Worm (Caenorhabditis elegans) whole organism, L4 larva: ENCODE data around the gene K02G10.15.

Source experiments
- F49E8.2 ChIP-seq: sonication (generic microtip); optimal IDR thresholded peaks from 2 replicates; lab custom pipeline; 2016; ENCODE audit warnings: missing compliant biosample characterization, mild to moderate bottlenecking, missing genetic modification characterization, borderline replicate concordance
- Y48G9A.11 ChIP-seq: fragments of 200-800 bp; sonication (Bioruptor generic); IDR thresholded peaks from 2 replicates; pipeline ENCODE4 v1.3.6; 2022; ENCODE audit warnings: missing genetic modification reagents, missing genetic modification characterization, missing compliant biosample characterization
- aha-1 ChIP-seq: fragments of 150-350 bp; peaks from one replicate; lab custom pipeline; 2014; ENCODE audit warnings: missing biosample characterization, missing genetic modification characterization
- ces-1 ChIP-seq: fragments of 150-350 bp; sonication (generic microtip); optimal IDR thresholded peaks from 4 replicates; lab custom pipeline; 2014; ENCODE audit warnings: missing biosample characterization, missing genetic modification reagents, missing genetic modification characterization
- daf-16 ChIP-seq, 3 experiments: sonication (generic microtip); optimal IDR thresholded peaks; 2 replicates each; lab custom pipeline; 2016 to 2017; ENCODE audit warnings: missing genetic modification characterization in 3 of 3, missing genetic modification reagents in 3 of 3, mild to moderate bottlenecking in 2 of 3, missing compliant biosample characterization in 2 of 3, missing biosample characterization in 1 of 3, moderate library complexity in 1 of 3
- egl-27 ChIP-seq: sonication (generic microtip); optimal IDR thresholded peaks from 3 replicates; lab custom pipeline; 2017; ENCODE audit warnings: missing biosample characterization, missing genetic modification reagents, missing genetic modification characterization
- mdt-29 ChIP-seq: fragments of 200-800 bp; sonication (Bioruptor generic); IDR thresholded peaks from 2 replicates; pipeline ENCODE4 v1.3.6; 2022; ENCODE audit warnings: missing genetic modification reagents, missing genetic modification characterization, missing compliant biosample characterization
- nhr-237 ChIP-seq: sonication (generic microtip); optimal IDR thresholded peaks from 2 replicates; lab custom pipeline; 2017; ENCODE audit warnings: missing biosample characterization, missing genetic modification characterization
- unc-130 ChIP-seq: sonication (generic microtip); optimal IDR thresholded peaks from 2 replicates; lab custom pipeline; 2016; ENCODE audit warnings: missing genetic modification reagents, missing genetic modification characterization, missing compliant biosample characterization

DNA sequence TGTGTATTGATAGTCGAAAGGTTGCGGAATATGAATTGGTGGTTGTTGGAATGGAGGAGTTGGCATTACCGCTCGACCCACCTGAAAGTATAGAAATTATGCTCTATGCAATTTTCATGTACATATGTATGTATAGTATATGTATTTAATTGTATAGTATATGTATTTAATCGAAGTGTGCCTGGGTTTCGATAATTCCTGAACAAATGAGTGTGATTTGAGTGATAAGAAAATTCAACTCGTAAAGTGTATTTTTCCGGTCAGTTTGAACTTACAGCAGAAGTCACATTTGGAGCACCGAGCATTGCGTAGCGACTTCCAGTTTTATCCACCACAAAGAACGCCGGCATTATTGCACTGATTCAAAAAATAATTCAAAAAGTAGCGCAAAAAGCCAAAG lies 23.8 kb downstream of the K02G10.15 start:
- no peak for TF ChIP-seq daf-16 (GFP tag; optimal IDR thresholded peaks at IDR 0.05; lab: Kevin White, UChicago)
- no peak for TF ChIP-seq daf-16 (tag; optimal IDR thresholded peaks at IDR 0.05; lab: Kevin White, UChicago)
- TF ChIP-seq ces-1 (GFP tag; lab: Kevin White, UChicago), result no peak
- TF ChIP-seq egl-27 (tag; lab: Kevin White, UChicago), result no peak
- no peak for TF ChIP-seq nhr-237 (tag; lab: Kevin White, UChicago)
- no peak for TF ChIP-seq F49E8.2 (tag; lab: Kevin White, UChicago)
- TF ChIP-seq mdt-29 (GFP tag; lab: Robert Waterston, UW), result no peak
- no peak for TF ChIP-seq Y48G9A.11 (GFP tag; lab: Robert Waterston, UW)
- no peak for TF ChIP-seq unc-130 (GFP tag; lab: Kevin White, UChicago)
- TF ChIP-seq aha-1, result no peak
